Fruit fly (Drosophila melanogaster) S2 (cell line): Measurements from ENCODE around the gene CG43373.

Experiments used
- CG8478 ChIP-seq: fragments of >200 bp; optimal IDR thresholded peaks from 2 replicates; lab custom pipeline; 2018
- CTCF ChIP-seq, 2 experiments: fragments of >200 bp; optimal IDR thresholded peaks; 2 replicates each; lab custom pipeline; 2018

dm6 chr3L:16563361-16563760 is 20.2 kb upstream of the CG43373 start:
- peak; percentile 86 to 92 for TF ChIP-seq CTCF (optimal IDR thresholded peaks at IDR 0.05; lab: Kevin White, UChicago)
- TF ChIP-seq CG8478 (lab: Kevin White, UChicago): no peak
